Fruit fly (Drosophila melanogaster) whole organism, embryonic: Measurements from ENCODE around the gene CG14667.

Experiments
- B-H1 ChIP-seq: fragments of 200-800 bp; sonication (Bioruptor generic); IDR thresholded peaks from 3 replicates; pipeline ENCODE4 v1.3.6; 2022; ENCODE audit warnings: missing biosample characterization, missing genetic modification characterization
- Bgb ChIP-seq: fragments of 200-800 bp; sonication (Bioruptor generic); IDR thresholded peaks from 2 replicates; pipeline ENCODE4 v1.3.6; 2022; ENCODE audit warnings: missing biosample characterization, missing genetic modification characterization; ENCODE audit not compliant: partially characterized antibody
- CG10209 ChIP-seq: fragments of 200-800 bp; sonication (Bioruptor generic); optimal IDR thresholded peaks from 3 replicates; lab custom pipeline; 2017; ENCODE audit warnings: missing biosample characterization, mild to moderate bottlenecking, missing genetic modification characterization, missing genetic modification reagents
- CG10321 ChIP-seq: fragments of 200-800 bp; sonication (Bioruptor generic); IDR thresholded peaks from 2 replicates; pipeline ENCODE4 v1.3.6; 2022; ENCODE audit warnings: missing biosample characterization, missing genetic modification characterization
- CG12219 ChIP-seq: fragments of 200-800 bp; sonication (Bioruptor generic); optimal IDR thresholded peaks from 3 replicates; lab custom pipeline; 2018; ENCODE audit warnings: missing biosample characterization, mild to moderate bottlenecking, missing genetic modification characterization
- CG1233 ChIP-seq: fragments of 200-800 bp; sonication (Bioruptor generic); optimal IDR thresholded peaks from 4 replicates; lab custom pipeline; 2018; ENCODE audit warnings: missing biosample characterization, mild to moderate bottlenecking, missing genetic modification characterization
- CG15479 ChIP-seq: fragments of 200-800 bp; sonication (Bioruptor generic); optimal IDR thresholded peaks from 3 replicates; lab custom pipeline; 2019; ENCODE audit warnings: missing biosample characterization, mild to moderate bottlenecking, missing genetic modification characterization, moderate library complexity
- CG1647 ChIP-seq: fragments of 200-800 bp; sonication (Bioruptor generic); optimal IDR thresholded peaks from 3 replicates; lab custom pipeline; 2016; ENCODE audit warnings: missing biosample characterization, missing genetic modification characterization
- CG16863 ChIP-seq: fragments of 200-800 bp; sonication (Bioruptor generic); optimal IDR thresholded peaks from 3 replicates; lab custom pipeline; 2016; ENCODE audit warnings: missing biosample characterization, missing genetic modification characterization
- CG1792 ChIP-seq: fragments of 200-800 bp; sonication (Bioruptor generic); optimal IDR thresholded peaks from 2 replicates; lab custom pipeline; 2016; ENCODE audit warnings: missing biosample characterization, missing genetic modification characterization
- CG18599 ChIP-seq: fragments of 200-800 bp; sonication (Bioruptor generic); optimal IDR thresholded peaks from 3 replicates; lab custom pipeline; 2017; ENCODE audit warnings: missing biosample characterization, missing genetic modification characterization, mild to moderate bottlenecking, moderate library complexity, missing genetic modification reagents
- CG2678 ChIP-seq: fragments of 200-800 bp; sonication (Bioruptor generic); optimal IDR thresholded peaks from 3 replicates; lab custom pipeline; 2019; ENCODE audit warnings: missing biosample characterization, mild to moderate bottlenecking, missing genetic modification characterization, moderate library complexity
- CG3065 ChIP-seq: fragments of 200-800 bp; sonication (Bioruptor generic); optimal IDR thresholded peaks from 2 replicates; lab custom pipeline; 2016; ENCODE audit warnings: missing biosample characterization, missing genetic modification characterization
- CG32772 ChIP-seq: fragments of 200-800 bp; sonication (Bioruptor generic); IDR thresholded peaks from 2 replicates; pipeline ENCODE4 v1.3.6; 2022; ENCODE audit warnings: missing biosample characterization, missing genetic modification characterization
- CG3281 ChIP-seq: fragments of 200-800 bp; sonication (Bioruptor generic); optimal IDR thresholded peaks from 3 replicates; lab custom pipeline; 2017; ENCODE audit warnings: missing biosample characterization, mild to moderate bottlenecking, missing genetic modification characterization
- CG34224 ChIP-seq: fragments of 200-800 bp; sonication (Bioruptor generic); IDR thresholded peaks from 3 replicates; pipeline ENCODE4 v1.3.6; 2022; ENCODE audit warnings: missing biosample characterization, missing genetic modification characterization; ENCODE audit not compliant: partially characterized antibody
- CG4360 ChIP-seq: fragments of 200-800 bp; sonication (Bioruptor generic); IDR thresholded peaks from 2 replicates; pipeline ENCODE4 v1.3.6; 2022; ENCODE audit warnings: missing biosample characterization, missing genetic modification characterization
- CG7271 ChIP-seq: fragments of 200-800 bp; sonication (Bioruptor generic); optimal IDR thresholded peaks from 2 replicates; lab custom pipeline; 2018; ENCODE audit warnings: missing biosample characterization, mild to moderate bottlenecking, missing genetic modification characterization, moderate library complexity
- CHES-1-like ChIP-seq: fragments of 200-800 bp; sonication (Bioruptor generic); optimal IDR thresholded peaks from 2 replicates; lab custom pipeline; 2016; ENCODE audit warnings: missing biosample characterization, missing genetic modification characterization
- Dbx ChIP-seq: fragments of 200-800 bp; sonication (Bioruptor generic); IDR thresholded peaks from 3 replicates; pipeline ENCODE4 v1.3.6; 2022; ENCODE audit warnings: missing biosample characterization, missing genetic modification characterization
- Doc3 ChIP-seq: fragments of 200-800 bp; sonication (Bioruptor generic); IDR thresholded peaks from 3 replicates; pipeline ENCODE4 v1.3.6; 2022; ENCODE audit warnings: missing biosample characterization, missing genetic modification characterization; ENCODE audit not compliant: partially characterized antibody
- Ets97D ChIP-seq: fragments of 200-800 bp; sonication (Bioruptor generic); optimal IDR thresholded peaks from 3 replicates; lab custom pipeline; 2016; ENCODE audit warnings: missing biosample characterization, missing genetic modification characterization
- HHEX ChIP-seq: fragments of 200-800 bp; sonication (Bioruptor generic); optimal IDR thresholded peaks from 3 replicates; lab custom pipeline; 2017; ENCODE audit warnings: missing biosample characterization, mild to moderate bottlenecking, missing genetic modification characterization, missing genetic modification reagents
- HLH54F ChIP-seq: fragments of 200-800 bp; sonication (Bioruptor generic); optimal IDR thresholded peaks from 3 replicates; lab custom pipeline; 2016; ENCODE audit warnings: missing biosample characterization, missing genetic modification characterization
- Hmx ChIP-seq: fragments of 200-800 bp; sonication (Bioruptor generic); optimal IDR thresholded peaks from 2 replicates; lab custom pipeline; 2016; ENCODE audit warnings: missing biosample characterization, missing genetic modification characterization
- Lim3 ChIP-seq: fragments of 200-800 bp; sonication (Bioruptor generic); IDR thresholded peaks from 2 replicates; pipeline ENCODE4 v1.3.6; 2022; ENCODE audit warnings: missing biosample characterization, missing genetic modification characterization
- MBD-R2 ChIP-seq: fragments of 200-800 bp; sonication (Bioruptor generic); IDR thresholded peaks from 2 replicates; pipeline ENCODE4 v1.3.6; 2022; ENCODE audit warnings: missing biosample characterization, missing genetic modification characterization
- Max ChIP-seq: fragments of 200-800 bp; sonication (Bioruptor generic); optimal IDR thresholded peaks from 2 replicates; lab custom pipeline; 2016; ENCODE audit warnings: missing biosample characterization, mild to moderate bottlenecking, missing genetic modification characterization
- Rfx ChIP-seq: fragments of 200-800 bp; sonication (Bioruptor generic); IDR thresholded peaks from 2 replicates; pipeline ENCODE4 v1.3.6; 2022; ENCODE audit warnings: missing biosample characterization, missing genetic modification characterization
- Stat92E ChIP-seq, 3 experiments: fragments of >200 bp in 2 of 3; fragments of 200-800 bp in 1 of 3; sonication (Bioruptor generic) in 1 of 3; optimal IDR thresholded peaks; 2 replicates each; lab custom pipeline; 2017 to 2019; ENCODE audit warnings: missing biosample characterization in 3 of 3, missing genetic modification characterization in 3 of 3, mild to moderate bottlenecking in 1 of 3, moderate library complexity in 1 of 3
- Trl ChIP-seq, 3 experiments: fragments of >200 bp in 2 of 3; fragments of 200-800 bp in 1 of 3; sonication (Bioruptor generic) in 1 of 3; optimal IDR thresholded peaks; 2 replicates in 1 of 3; 3 replicates in 2 of 3; lab custom pipeline; 2016 to 2017; ENCODE audit warnings: missing biosample characterization in 1 of 3, missing genetic modification characterization in 1 of 3
- Xbp1 ChIP-seq: fragments of 200-800 bp; sonication (Bioruptor generic); optimal IDR thresholded peaks from 3 replicates; lab custom pipeline; 2016; ENCODE audit warnings: missing biosample characterization, mild to moderate bottlenecking, missing genetic modification characterization
- YL-1 ChIP-seq: fragments of 200-800 bp; sonication (Bioruptor generic); optimal IDR thresholded peaks from 3 replicates; lab custom pipeline; 2017; ENCODE audit warnings: missing biosample characterization, mild to moderate bottlenecking, missing genetic modification characterization
- caup ChIP-seq: fragments of 200-800 bp; sonication (Bioruptor generic); optimal IDR thresholded peaks from 3 replicates; lab custom pipeline; 2017; ENCODE audit warnings: missing biosample characterization, mild to moderate bottlenecking, missing genetic modification characterization, moderate library complexity; ENCODE audit not compliant: severe bottlenecking
- crol ChIP-seq: fragments of 200-800 bp; sonication (Bioruptor generic); IDR thresholded peaks from 2 replicates; pipeline ENCODE4 v1.3.6; 2022; ENCODE audit warnings: missing biosample characterization, missing genetic modification characterization
- gcm2 ChIP-seq: fragments of 200-800 bp; sonication (Bioruptor generic); optimal IDR thresholded peaks from 2 replicates; lab custom pipeline; 2016; ENCODE audit warnings: missing biosample characterization, missing genetic modification characterization
- gfzf ChIP-seq: fragments of 200-800 bp; sonication (Bioruptor generic); optimal IDR thresholded peaks from 2 replicates; lab custom pipeline; 2016; ENCODE audit warnings: missing biosample characterization, mild to moderate bottlenecking, missing genetic modification characterization, moderate library complexity
- jigr1 ChIP-seq: fragments of 200-800 bp; sonication (Bioruptor generic); IDR thresholded peaks from 3 replicates; pipeline ENCODE4 v1.3.6; 2022; ENCODE audit warnings: missing biosample characterization, missing genetic modification characterization
- kay ChIP-seq: fragments of 200-800 bp; sonication (Bioruptor generic); optimal IDR thresholded peaks from 2 replicates; lab custom pipeline; 2016; ENCODE audit warnings: missing biosample characterization, missing genetic modification characterization
- lab ChIP-seq: fragments of 200-800 bp; sonication (Bioruptor generic); optimal IDR thresholded peaks from 3 replicates; lab custom pipeline; 2017; ENCODE audit warnings: missing biosample characterization, missing genetic modification characterization, mild to moderate bottlenecking, moderate library complexity, missing genetic modification reagents
- nerfin-2 ChIP-seq: fragments of 200-800 bp; sonication (Bioruptor generic); IDR thresholded peaks from 2 replicates; pipeline ENCODE4 v1.3.6; 2022; ENCODE audit warnings: missing biosample characterization, missing genetic modification characterization; ENCODE audit not compliant: partially characterized antibody
- phol ChIP-seq: fragments of 200-800 bp; sonication (Bioruptor generic); optimal IDR thresholded peaks from 3 replicates; lab custom pipeline; 2018; ENCODE audit warnings: missing biosample characterization, mild to moderate bottlenecking, missing genetic modification characterization, moderate library complexity
- schlank ChIP-seq: fragments of 200-800 bp; sonication (Bioruptor generic); optimal IDR thresholded peaks from 2 replicates; lab custom pipeline; 2018; ENCODE audit warnings: missing biosample characterization, mild to moderate bottlenecking, missing genetic modification characterization
- slp2 ChIP-seq: fragments of 200-800 bp; sonication (Bioruptor generic); optimal IDR thresholded peaks from 2 replicates; lab custom pipeline; 2016; ENCODE audit warnings: missing biosample characterization, missing genetic modification characterization
- twi ChIP-seq: fragments of 200-800 bp; optimal IDR thresholded peaks from 2 replicates; lab custom pipeline; 2019; ENCODE audit warnings: missing biosample characterization, mild to moderate bottlenecking, missing genetic modification characterization, moderate library complexity
- unpg ChIP-seq: fragments of 200-800 bp; sonication (Bioruptor generic); optimal IDR thresholded peaks from 3 replicates; lab custom pipeline; 2018; ENCODE audit warnings: missing biosample characterization, mild to moderate bottlenecking, missing genetic modification characterization, moderate library complexity
- vnd ChIP-seq: fragments of 200-800 bp; sonication (Bioruptor generic); IDR thresholded peaks from 3 replicates; pipeline ENCODE4 v1.3.6; 2022; ENCODE audit warnings: missing biosample characterization, missing genetic modification characterization; ENCODE audit not compliant: partially characterized antibody
- zfh1 ChIP-seq: fragments of 200-800 bp; sonication (Bioruptor generic); IDR thresholded peaks from 3 replicates; pipeline ENCODE4 v1.3.6; 2022; ENCODE audit warnings: missing biosample characterization, missing genetic modification characterization

Gene CG14667

dm6 chr3R:5367512-5368169 lies 7.2 kb upstream of the CG14667 start (continued):
- TF ChIP-seq Rfx (GFP tag; lab: Robert Waterston, UW) (peak; percentile 66), lab (peak; percentile 61), unpg (GFP tag; lab: Kevin White, UChicago) (no peak), twi (peak; percentile 75), Ets97D (no peak), HLH54F (GFP tag; lab: Kevin White, UChicago) (no peak), CG32772 (GFP tag; lab: Robert Waterston, UW) (no peak), CG34224 (GFP tag; lab: Robert Waterston, UW) (peak; percentile 37; the same call in 2 of the 3 replicates), Trl (optimal IDR thresholded peaks at IDR 0.05; lab: Kevin White, UChicago) (no peak), Trl (GFP tag; optimal IDR thresholded peaks at IDR 0.05; lab: Kevin White, UChicago) (no peak), gcm2 (no peak), CG1792 (GFP tag; lab: Kevin White, UChicago) (no peak), jigr1 (GFP tag; lab: Robert Waterston, UW) (no peak), Doc3 (GFP tag; lab: Robert Waterston, UW) (no peak), Lim3 (GFP tag; lab: Robert Waterston, UW) (no peak), slp2 (no peak), CG3281 (GFP tag; lab: Kevin White, UChicago) (no peak), Stat92E (GFP tag; optimal IDR thresholded peaks at IDR 0.05; lab: Kevin White, UChicago) (no peak), CG7271 (tag; lab: Kevin White, UChicago) (no peak), CG10209 (no peak), gfzf (GFP tag; lab: Kevin White, UChicago) (no peak), CG3065 (GFP tag; lab: Kevin White, UChicago) (no peak), Xbp1 (GFP tag; lab: Kevin White, UChicago) (no peak), Max (GFP tag; lab: Kevin White, UChicago) (no peak), vnd (no peak), CG15479 (GFP tag; lab: Kevin White, UChicago) (peak; percentile 60), zfh1 (GFP tag; lab: Robert Waterston, UW) (no peak), CG10321 (GFP tag; lab: Robert Waterston, UW) (no peak), CG4360 (GFP tag; lab: Robert Waterston, UW) (no peak), CG1647 (GFP tag; lab: Kevin White, UChicago) (no peak), phol (tag; lab: Kevin White, UChicago) (no peak), HHEX (GFP tag; lab: Kevin White, UChicago) (no peak), CHES-1-like (GFP tag; lab: Kevin White, UChicago) (no peak), CG1233 (GFP tag; lab: Kevin White, UChicago) (no peak), nerfin-2 (GFP tag; lab: Robert Waterston, UW) (no peak), B-H1 (GFP tag; lab: Robert Waterston, UW) (no peak; the same call in 2 of the 3 replicates), MBD-R2 (GFP tag; lab: Robert Waterston, UW) (peak; percentile 13; the same call in 1 of the 2 replicates), Hmx (no peak), YL-1 (GFP tag; lab: Kevin White, UChicago) (no peak), CG2678 (tag; lab: Kevin White, UChicago) (peak; percentile 24), schlank (no peak), Bgb (GFP tag; lab: Robert Waterston, UW) (peak; percentile 25; the same call in 1 of the 2 replicates), crol (GFP tag; lab: Robert Waterston, UW) (peak; percentile 98), CG12219 (GFP tag; lab: Kevin White, UChicago) (no peak), caup (GFP tag; lab: Kevin White, UChicago) (peak; percentile 50), CG16863 (GFP tag; lab: Kevin White, UChicago) (no peak), CG18599 (GFP tag; lab: Kevin White, UChicago) (peak; percentile 37), Dbx (peak; percentile 48; the same call in 1 of the 3 replicates), kay (GFP tag; lab: Kevin White, UChicago) (no peak)
